Worm (Caenorhabditis elegans) whole organism, young adult: ENCODE measurements around the gene C01G10.17.

Source experiments
- bed-2 ChIP-seq: fragments of 200-800 bp; sonication (Bioruptor generic); IDR thresholded peaks from 2 replicates; pipeline ENCODE4 v1.3.6; 2022; ENCODE audit warnings: missing genetic modification reagents, missing genetic modification characterization, missing compliant biosample characterization
- chd-7 ChIP-seq: sonication (generic microtip); optimal IDR thresholded peaks from 2 replicates; lab custom pipeline; 2016; ENCODE audit warnings: mild to moderate bottlenecking, missing genetic modification characterization, moderate library complexity, missing compliant biosample characterization
- dpl-1 ChIP-seq: fragments of 150-350 bp; optimal IDR thresholded peaks from 2 replicates; lab custom pipeline; 2014; ENCODE audit warnings: missing biosample characterization, missing genetic modification reagents, missing genetic modification characterization
- egl-44 ChIP-seq: fragments of 200-800 bp; sonication (Bioruptor generic); IDR thresholded peaks from 2 replicates; pipeline ENCODE4 v1.3.6; 2022; ENCODE audit warnings: missing genetic modification reagents, missing genetic modification characterization, missing compliant biosample characterization
- ekl-4 ChIP-seq: fragments of 200-800 bp; sonication (Bioruptor generic); IDR thresholded peaks from 2 replicates; pipeline ENCODE4 v1.3.6; 2022; ENCODE audit warnings: missing genetic modification reagents, missing genetic modification characterization, missing compliant biosample characterization
- him-1 ChIP-seq: sonication (generic microtip); optimal IDR thresholded peaks from 2 replicates; lab custom pipeline; 2016; ENCODE audit warnings: missing genotype, missing genetic modification reagents, missing genetic modification characterization, missing compliant biosample characterization
- nhr-90 ChIP-seq: sonication (generic microtip); optimal IDR thresholded peaks from 2 replicates; lab custom pipeline; 2016; ENCODE audit warnings: missing genotype, mild to moderate bottlenecking, missing genetic modification characterization, missing compliant biosample characterization
- snpc-4 ChIP-seq, 5 experiments: fragments of 150-350 bp in 1 of 5; sonication (generic microtip) in 4 of 5; optimal IDR thresholded peaks; 2 replicates each; lab custom pipeline; 2014 to 2018; ENCODE audit warnings: missing genetic modification characterization in 5 of 5, missing biosample characterization in 3 of 5, antibody characterized with exemption in 2 of 5, mild to moderate bottlenecking in 2 of 5, missing compliant biosample characterization in 2 of 5, missing genotype in 2 of 5, moderate library complexity in 2 of 5, missing genetic modification reagents in 1 of 5
- unc-130 ChIP-seq: sonication (generic microtip); optimal IDR thresholded peaks from 2 replicates; lab custom pipeline; 2016; ENCODE audit warnings: missing genetic modification reagents, missing genetic modification characterization, missing compliant biosample characterization
- ztf-22 ChIP-seq: fragments of 200-800 bp; sonication (Bioruptor generic); optimal IDR thresholded peaks from 2 replicates; lab custom pipeline; 2018; ENCODE audit warnings: mild to moderate bottlenecking, missing genetic modification characterization, moderate library complexity, missing compliant biosample characterization
- ztf-25 ChIP-seq: fragments of 200-800 bp; sonication (Bioruptor generic); IDR thresholded peaks from 2 replicates; pipeline ENCODE4 v1.3.6; 2022; ENCODE audit warnings: missing genetic modification reagents, missing genetic modification characterization, missing compliant biosample characterization
- ztf-28 ChIP-seq: fragments of 200-800 bp; sonication (Bioruptor generic); IDR thresholded peaks from 2 replicates; pipeline ENCODE4 v1.3.6; 2022; ENCODE audit warnings: missing genetic modification reagents, missing genetic modification characterization, missing compliant biosample characterization

- no peak for TF ChIP-seq him-1 (tag; lab: Kevin White, UChicago)
- TF ChIP-seq ztf-25 (GFP tag; lab: Robert Waterston, UW), result no peak
- no peak for TF ChIP-seq egl-44 (GFP tag; lab: Robert Waterston, UW)
- TF ChIP-seq ztf-22, result no peak
- no peak for TF ChIP-seq nhr-90 (tag; lab: Kevin White, UChicago)
- TF ChIP-seq chd-7 (tag; lab: Kevin White, UChicago), result no peak
- no peak for TF ChIP-seq snpc-4 (GFP tag; optimal IDR thresholded peaks at IDR 0.05; lab: Kevin White, UChicago)
- TF ChIP-seq snpc-4 (tag; optimal IDR thresholded peaks at IDR 0.05; lab: Kevin White, UChicago), result no peak
- TF ChIP-seq ekl-4 (GFP tag; lab: Robert Waterston, UW), result no peak
- TF ChIP-seq dpl-1 (GFP tag; lab: Kevin White, UChicago), result no peak
- no peak for TF ChIP-seq unc-130
- no peak for TF ChIP-seq ztf-28 (GFP tag; lab: Robert Waterston, UW)
- TF ChIP-seq bed-2 (GFP tag; lab: Robert Waterston, UW), result no peak
Measured at ce11 chrV:15092666-15093065, 2.1 kb downstream of the C01G10.17 start, which contains the start of gene txt-12.
